Fruit fly (Drosophila melanogaster) whole organism, embryonic: ENCODE data around the gene me31B.

Experiments used
- BEAF-32 ChIP-seq: fragments of 200-800 bp; sonication (Bioruptor generic); optimal IDR thresholded peaks from 3 replicates; lab custom pipeline; 2017; ENCODE audit warnings: missing biosample characterization, missing genetic modification characterization, mild to moderate bottlenecking, moderate library complexity, missing genetic modification reagents
- CG10959 ChIP-seq: fragments of 200-800 bp; sonication (Bioruptor generic); IDR thresholded peaks from 2 replicates; pipeline ENCODE4 v1.3.6; 2022; ENCODE audit warnings: missing biosample characterization, missing genetic modification characterization
- CG12155 ChIP-seq: fragments of 200-800 bp; sonication (Bioruptor generic); optimal IDR thresholded peaks from 3 replicates; lab custom pipeline; 2016; ENCODE audit warnings: missing biosample characterization, missing genetic modification characterization
- CG12942 ChIP-seq: fragments of 200-800 bp; sonication (Bioruptor generic); optimal IDR thresholded peaks from 3 replicates; lab custom pipeline; 2016; ENCODE audit warnings: missing biosample characterization, missing genetic modification characterization
- CG13123 ChIP-seq: fragments of 200-800 bp; sonication (Bioruptor generic); optimal IDR thresholded peaks from 2 replicates; lab custom pipeline; 2016; ENCODE audit warnings: missing biosample characterization, missing genetic modification characterization
- CG13287 ChIP-seq: fragments of 200-800 bp; sonication (Bioruptor generic); IDR thresholded peaks from 2 replicates; pipeline ENCODE4 v1.3.6; 2022; ENCODE audit warnings: missing biosample characterization, missing genetic modification characterization; ENCODE audit not compliant: partially characterized antibody
- CG15514 ChIP-seq: fragments of 200-800 bp; sonication (Bioruptor generic); optimal IDR thresholded peaks from 3 replicates; lab custom pipeline; 2017; ENCODE audit warnings: missing biosample characterization, missing genetic modification characterization, mild to moderate bottlenecking, moderate library complexity, missing genetic modification reagents
- CG1603 ChIP-seq: fragments of 200-800 bp; sonication (Bioruptor generic); optimal IDR thresholded peaks from 2 replicates; lab custom pipeline; 2019; ENCODE audit warnings: missing biosample characterization, mild to moderate bottlenecking, missing genetic modification characterization, moderate library complexity
- CG16779 ChIP-seq: fragments of 200-800 bp; sonication (Bioruptor generic); IDR thresholded peaks from 2 replicates; pipeline ENCODE4 v1.3.6; 2022; ENCODE audit warnings: missing biosample characterization, missing genetic modification characterization
- CG17361 ChIP-seq: fragments of 200-800 bp; sonication (Bioruptor generic); IDR thresholded peaks from 3 replicates; pipeline ENCODE4 v1.3.6; 2022; ENCODE audit warnings: missing biosample characterization, missing genetic modification characterization
- CG17912 ChIP-seq: fragments of 200-800 bp; sonication (Bioruptor generic); optimal IDR thresholded peaks from 2 replicates; lab custom pipeline; 2018; ENCODE audit warnings: missing biosample characterization, mild to moderate bottlenecking, missing genetic modification characterization
- CG2889 ChIP-seq: fragments of 200-800 bp; sonication (Bioruptor generic); IDR thresholded peaks from 3 replicates; pipeline ENCODE4 v1.3.6; 2022; ENCODE audit warnings: missing biosample characterization, missing genetic modification characterization
- CG31365 ChIP-seq: fragments of 200-800 bp; sonication (Bioruptor generic); optimal IDR thresholded peaks from 2 replicates; lab custom pipeline; 2018; ENCODE audit warnings: missing biosample characterization, mild to moderate bottlenecking, missing genetic modification characterization
- CG32772 ChIP-seq: fragments of 200-800 bp; sonication (Bioruptor generic); IDR thresholded peaks from 2 replicates; pipeline ENCODE4 v1.3.6; 2022; ENCODE audit warnings: missing biosample characterization, missing genetic modification characterization
- CG3281 ChIP-seq: fragments of 200-800 bp; sonication (Bioruptor generic); optimal IDR thresholded peaks from 3 replicates; lab custom pipeline; 2017; ENCODE audit warnings: missing biosample characterization, mild to moderate bottlenecking, missing genetic modification characterization
- CG34422 ChIP-seq: fragments of 200-800 bp; sonication (Bioruptor generic); IDR thresholded peaks from 3 replicates; pipeline ENCODE4 v1.3.6; 2022; ENCODE audit warnings: missing biosample characterization, missing genetic modification characterization
- CG6654 ChIP-seq: fragments of 200-800 bp; sonication (Bioruptor generic); optimal IDR thresholded peaks from 2 replicates; lab custom pipeline; 2017; ENCODE audit warnings: missing biosample characterization, mild to moderate bottlenecking, missing genetic modification characterization
- CG7786 ChIP-seq: fragments of 200-800 bp; sonication (Bioruptor generic); optimal IDR thresholded peaks from 2 replicates; lab custom pipeline; 2016; ENCODE audit warnings: missing biosample characterization, missing genetic modification characterization
- CG8290 ChIP-seq, 3 experiments: fragments of 200-800 bp; sonication (Bioruptor generic); optimal IDR thresholded peaks; 2 replicates each; lab custom pipeline; 2016 to 2019; ENCODE audit warnings: missing biosample characterization in 3 of 3, missing genetic modification characterization in 3 of 3, mild to moderate bottlenecking in 2 of 3, moderate library complexity in 1 of 3
- CG8765 ChIP-seq: fragments of 200-800 bp; sonication (Bioruptor generic); IDR thresholded peaks from 2 replicates; pipeline ENCODE4 v1.3.6; 2022; ENCODE audit warnings: missing biosample characterization, missing genetic modification characterization
- CG9932 ChIP-seq: fragments of 200-800 bp; sonication (Bioruptor generic); IDR thresholded peaks from 2 replicates; pipeline ENCODE4 v1.3.6; 2022; ENCODE audit warnings: missing biosample characterization, missing genetic modification characterization
- Dfd ChIP-seq, 2 experiments: fragments of >200 bp; optimal IDR thresholded peaks; 2 replicates each; lab custom pipeline; 2017; ENCODE audit warnings: missing biosample characterization in 2 of 2, missing genetic modification characterization in 2 of 2
- Dll ChIP-seq: fragments of 200-800 bp; sonication (Bioruptor generic); IDR thresholded peaks from 4 replicates; pipeline ENCODE4 v1.3.6; 2022; ENCODE audit warnings: missing biosample characterization, missing genetic modification characterization; ENCODE audit not compliant: partially characterized antibody
- Ets97D ChIP-seq: fragments of 200-800 bp; sonication (Bioruptor generic); optimal IDR thresholded peaks from 3 replicates; lab custom pipeline; 2016; ENCODE audit warnings: missing biosample characterization, missing genetic modification characterization
- Gug ChIP-seq: fragments of 200-800 bp; sonication (Bioruptor generic); IDR thresholded peaks from 4 replicates; pipeline ENCODE4 v1.3.6; 2022; ENCODE audit warnings: missing biosample characterization, missing genetic modification characterization
- HLH54F ChIP-seq: fragments of 200-800 bp; sonication (Bioruptor generic); optimal IDR thresholded peaks from 3 replicates; lab custom pipeline; 2016; ENCODE audit warnings: missing biosample characterization, missing genetic modification characterization
- Hmr ChIP-seq: fragments of 200-800 bp; sonication (Bioruptor generic); optimal IDR thresholded peaks from 3 replicates; lab custom pipeline; 2017; ENCODE audit warnings: mild to moderate bottlenecking, missing biosample characterization, missing genetic modification reagents, missing genetic modification characterization
- Hr3 ChIP-seq: fragments of 200-800 bp; sonication (Bioruptor generic); optimal IDR thresholded peaks from 3 replicates; lab custom pipeline; 2016; ENCODE audit warnings: missing biosample characterization, missing genetic modification characterization
- Hr51 ChIP-seq, 2 experiments: fragments of 200-800 bp; sonication (Bioruptor generic); optimal IDR thresholded peaks; 2 replicates in 1 of 2; 3 replicates in 1 of 2; lab custom pipeline; 2016 to 2018; ENCODE audit warnings: missing biosample characterization in 2 of 2, missing genetic modification characterization in 2 of 2, mild to moderate bottlenecking in 1 of 2, moderate library complexity in 1 of 2
- Lim3 ChIP-seq: fragments of 200-800 bp; sonication (Bioruptor generic); IDR thresholded peaks from 2 replicates; pipeline ENCODE4 v1.3.6; 2022; ENCODE audit warnings: missing biosample characterization, missing genetic modification characterization
- MESR4 ChIP-seq: fragments of 200-800 bp; sonication (Bioruptor generic); optimal IDR thresholded peaks from 2 replicates; lab custom pipeline; 2018; ENCODE audit warnings: missing biosample characterization, mild to moderate bottlenecking, missing genetic modification characterization, moderate library complexity
- NC2β ChIP-seq: fragments of 200-800 bp; sonication (Bioruptor generic); optimal IDR thresholded peaks from 2 replicates; lab custom pipeline; 2016; ENCODE audit warnings: missing biosample characterization, missing genetic modification characterization
- Neu2 ChIP-seq: fragments of 200-800 bp; sonication (Bioruptor generic); optimal IDR thresholded peaks from 3 replicates; lab custom pipeline; 2016; ENCODE audit warnings: missing biosample characterization, missing genetic modification characterization, borderline replicate concordance
- Nf-YA ChIP-seq: fragments of 200-800 bp; sonication (Bioruptor generic); IDR thresholded peaks from 2 replicates; pipeline ENCODE4 v1.3.6; 2022; ENCODE audit warnings: missing biosample characterization, missing genetic modification characterization
- Sox100B ChIP-seq: fragments of 200-800 bp; sonication (Bioruptor generic); optimal IDR thresholded peaks from 3 replicates; lab custom pipeline; 2018; ENCODE audit warnings: missing biosample characterization, mild to moderate bottlenecking, missing genetic modification characterization
- Sry-δ ChIP-seq: fragments of 200-800 bp; sonication (Bioruptor generic); optimal IDR thresholded peaks from 2 replicates; lab custom pipeline; 2016; ENCODE audit warnings: missing biosample characterization, missing genetic modification characterization
- ab ChIP-seq: fragments of 200-800 bp; sonication (Bioruptor generic); optimal IDR thresholded peaks from 2 replicates; lab custom pipeline; 2016; ENCODE audit warnings: missing biosample characterization, missing genetic modification characterization
- dmrt99B ChIP-seq: fragments of 200-800 bp; sonication (Bioruptor generic); optimal IDR thresholded peaks from 2 replicates; lab custom pipeline; 2018; ENCODE audit warnings: missing biosample characterization, mild to moderate bottlenecking, missing genetic modification characterization, moderate library complexity
- dysf ChIP-seq: fragments of 200-800 bp; sonication (Bioruptor generic); IDR thresholded peaks from 3 replicates; pipeline ENCODE4 v1.3.6; 2022; ENCODE audit warnings: missing biosample characterization, missing genetic modification characterization
- emc ChIP-seq: fragments of 200-800 bp; sonication (Bioruptor generic); optimal IDR thresholded peaks from 2 replicates; lab custom pipeline; 2016; ENCODE audit warnings: missing biosample characterization, missing genetic modification characterization
- fd102C ChIP-seq: fragments of 200-800 bp; sonication (Bioruptor generic); optimal IDR thresholded peaks from 2 replicates; lab custom pipeline; 2018; ENCODE audit warnings: missing biosample characterization, mild to moderate bottlenecking, missing genetic modification characterization, moderate library complexity
- ken ChIP-seq: fragments of 200-800 bp; sonication (Bioruptor generic); IDR thresholded peaks from 3 replicates; pipeline ENCODE4 v1.3.6; 2022; ENCODE audit warnings: missing biosample characterization, missing genetic modification characterization
- mirr ChIP-seq: fragments of 200-800 bp; sonication (Bioruptor generic); optimal IDR thresholded peaks from 3 replicates; lab custom pipeline; 2018; ENCODE audit warnings: missing biosample characterization, mild to moderate bottlenecking, missing genetic modification characterization
- pan ChIP-seq, 4 experiments: fragments of >200 bp in 3 of 4; fragments of 200-800 bp in 1 of 4; sonication (Bioruptor generic) in 1 of 4; optimal IDR thresholded peaks in 3 of 4; IDR thresholded peaks in 1 of 4; 2 replicates each; pipeline versions ENCODE4 v1.3.6 to Lab custom; 2017 to 2022; ENCODE audit warnings: missing biosample characterization in 2 of 4, missing genetic modification characterization in 2 of 4, mixed read lengths in 1 of 4
- pzg ChIP-seq: fragments of 200-800 bp; sonication (Bioruptor generic); optimal IDR thresholded peaks from 3 replicates; lab custom pipeline; 2018; ENCODE audit warnings: missing biosample characterization, mild to moderate bottlenecking, missing genetic modification characterization, moderate library complexity
- row ChIP-seq: fragments of 200-800 bp; sonication (Bioruptor generic); IDR thresholded peaks from 3 replicates; pipeline ENCODE4 v1.3.6; 2022; ENCODE audit warnings: missing biosample characterization, missing genetic modification characterization
- salm ChIP-seq: fragments of 200-800 bp; sonication (Bioruptor generic); optimal IDR thresholded peaks from 2 replicates; lab custom pipeline; 2018; ENCODE audit warnings: missing biosample characterization, mild to moderate bottlenecking, missing genetic modification characterization
- sna ChIP-seq: fragments of 200-800 bp; sonication (Bioruptor generic); IDR thresholded peaks from 2 replicates; pipeline ENCODE4 v1.3.6; 2022; ENCODE audit warnings: missing biosample characterization, missing genetic modification characterization; ENCODE audit not compliant: partially characterized antibody
- stwl ChIP-seq: fragments of 200-800 bp; sonication (Bioruptor generic); optimal IDR thresholded peaks from 3 replicates; lab custom pipeline; 2018; ENCODE audit warnings: missing biosample characterization, mild to moderate bottlenecking, missing genetic modification characterization, moderate library complexity
- vnd ChIP-seq: fragments of 200-800 bp; sonication (Bioruptor generic); IDR thresholded peaks from 3 replicates; pipeline ENCODE4 v1.3.6; 2022; ENCODE audit warnings: missing biosample characterization, missing genetic modification characterization; ENCODE audit not compliant: partially characterized antibody

Gene me31B

dm6 chr2L:10230455-10230854 is 8.7 kb upstream of the me31B start:
- TF ChIP-seq CG7786 (no peak), CG16779 (GFP tag; lab: Robert Waterston, UW) (no peak), CG6654 (GFP tag; lab: Kevin White, UChicago) (no peak), CG8290 (GFP tag; optimal IDR thresholded peaks at IDR 0.05; lab: Kevin White, UChicago) (peak; percentile 81), CG8290 (tag; optimal IDR thresholded peaks at IDR 0.05; lab: Kevin White, UChicago) (peak; percentile 25 to 72), CG9932 (GFP tag; lab: Robert Waterston, UW) (no peak), Dfd (GFP tag; optimal IDR thresholded peaks at IDR 0.05; lab: Kevin White, UChicago) (no peak), ab (GFP tag; lab: Kevin White, UChicago) (no peak), CG17361 (0 out of 3 replicates have a peak, but pooled peaks have one; percentile 10), CG31365 (tag; lab: Kevin White, UChicago) (no peak), mirr (GFP tag; lab: Kevin White, UChicago) (no peak), Hr51 (GFP tag; optimal IDR thresholded peaks at IDR 0.05; lab: Kevin White, UChicago) (no peak), BEAF-32 (GFP tag; lab: Kevin White, UChicago) (peak; percentile 62), CG13123 (GFP tag; lab: Kevin White, UChicago) (no peak), CG17912 (GFP tag; lab: Kevin White, UChicago) (no peak), vnd (GFP tag; lab: Robert Waterston, UW) (peak; percentile 44; the same call in 2 of the 3 replicates), CG8765 (GFP tag; lab: Robert Waterston, UW) (no peak), CG32772 (GFP tag; lab: Robert Waterston, UW) (no peak), CG12942 (no peak), MESR4 (GFP tag; lab: Kevin White, UChicago) (no peak), Gug (GFP tag; lab: Robert Waterston, UW) (no peak), pan (optimal IDR thresholded peaks at IDR 0.05; lab: Kevin White, UChicago) (no peak), pan (GFP tag; optimal IDR thresholded peaks at IDR 0.05 in 1 of 2, IDR thresholded peaks at IDR 0.05 in 1 of 2) (no peak), ken (GFP tag; lab: Robert Waterston, UW) (no peak), Hr3 (GFP tag; lab: Kevin White, UChicago) (no peak), dysf (GFP tag; lab: Robert Waterston, UW) (no peak), CG3281 (GFP tag; lab: Kevin White, UChicago) (no peak), Sry-δ (GFP tag; lab: Kevin White, UChicago) (peak; percentile 56), CG13287 (GFP tag; lab: Robert Waterston, UW) (peak; percentile 64), Dll (GFP tag; lab: Robert Waterston, UW) (peak; percentile 54; the same call in 3 of the 4 replicates), CG15514 (GFP tag; lab: Kevin White, UChicago) (no peak), stwl (tag; lab: Kevin White, UChicago) (peak; percentile 11), row (GFP tag; lab: Robert Waterston, UW) (peak; percentile 36; the same call in 2 of the 3 replicates), emc (GFP tag; lab: Kevin White, UChicago) (no peak), CG34422 (GFP tag; lab: Robert Waterston, UW) (no peak), salm (tag; lab: Kevin White, UChicago) (no peak), HLH54F (no peak), Hmr (GFP tag; lab: Kevin White, UChicago) (no peak), CG12155 (GFP tag; lab: Kevin White, UChicago) (no peak), fd102C (GFP tag; lab: Kevin White, UChicago) (no peak), CG10959 (no peak), Ets97D (GFP tag; lab: Kevin White, UChicago) (no peak), Nf-YA (GFP tag; lab: Robert Waterston, UW) (no peak), dmrt99B (no peak), Neu2 (GFP tag; lab: Kevin White, UChicago) (peak; percentile 96), pzg (peak; percentile 13), Lim3 (GFP tag; lab: Robert Waterston, UW) (no peak), Sox100B (GFP tag; lab: Kevin White, UChicago) (no peak), CG1603 (tag; lab: Kevin White, UChicago) (peak; percentile 7), sna (GFP tag; lab: Robert Waterston, UW) (0 out of 2 replicates have a peak, but pooled peaks have one; percentile 50), NC2β (GFP tag; lab: Kevin White, UChicago) (no peak), CG2889 (no peak)
